Worm (Caenorhabditis elegans): ENCODE results near the gene atgp-1.

atgp-1 gene

DNA sequence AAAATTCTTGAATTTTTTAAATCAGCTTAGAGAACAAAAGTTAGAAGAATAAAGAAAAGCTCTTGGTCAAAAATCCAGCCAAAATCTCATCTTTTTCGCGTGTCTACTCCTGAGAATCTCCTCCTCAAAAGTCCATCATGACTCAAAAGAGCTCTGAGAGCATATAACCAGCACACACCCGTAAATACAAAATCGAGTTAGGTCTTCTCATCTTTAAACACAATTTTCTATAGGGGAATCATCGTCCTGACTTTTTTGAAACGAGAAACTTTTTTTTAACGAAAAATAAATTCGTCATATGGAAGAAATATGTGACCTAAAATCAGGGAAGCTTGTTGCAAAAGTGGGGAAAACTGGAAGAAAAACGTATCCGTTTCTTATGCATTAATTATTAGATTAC, 35.6 kb upstream of the atgp-1 start:
- TF ChIP-seq C34F6.9 (tag; optimal IDR thresholded peaks at IDR 0.05) (peak; percentile 3), lin-39 (tag; optimal IDR thresholded peaks at IDR 0.05) (no peak)

DNA sequence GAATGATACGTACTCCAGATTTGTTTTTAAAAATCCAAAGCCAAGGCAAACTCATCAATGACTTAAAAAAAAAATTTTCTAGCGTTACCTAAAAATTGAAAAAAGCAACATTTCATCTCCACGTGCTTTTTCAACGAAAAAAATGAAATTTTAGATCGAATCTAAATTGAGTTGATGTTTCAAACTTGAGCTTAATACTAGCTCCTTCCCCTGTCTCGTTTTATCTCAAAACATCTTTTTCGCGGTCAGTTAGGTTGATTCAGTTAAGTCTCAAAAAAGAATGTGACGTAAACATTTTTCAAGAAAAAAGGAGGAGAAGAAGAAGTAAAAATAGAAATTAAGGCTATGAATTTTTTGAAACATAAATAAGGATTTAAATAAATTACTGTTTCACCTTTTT, 32.1 kb upstream of the atgp-1 start:
- TF ChIP-seq ama-1 (optimal IDR thresholded peaks at IDR 0.05) (no peak), ztf-1 (GFP tag; conservative IDR thresholded peaks at IDR 0.05) (no peak), mdl-1 (tag; optimal IDR thresholded peaks at IDR 0.05) (no peak), peb-1 (tag; optimal IDR thresholded peaks at IDR 0.05) (no peak), lin-11 (tag; optimal IDR thresholded peaks at IDR 0.05) (no peak), nhr-25 (tag; optimal IDR thresholded peaks at IDR 0.05) (no peak), C34F6.9 (tag; optimal IDR thresholded peaks at IDR 0.05) (no peak), nhr-23 (tag; optimal IDR thresholded peaks at IDR 0.05) (no peak), nhr-11 (tag; optimal IDR thresholded peaks at IDR 0.05) (no peak), nhr-6 (tag; optimal IDR thresholded peaks at IDR 0.05) (no peak), snpc-4 (tag; optimal IDR thresholded peaks at IDR 0.05) (no peak), nhr-10 (tag; optimal IDR thresholded peaks at IDR 0.05) (no peak), nhr-237 (tag; optimal IDR thresholded peaks at IDR 0.05) (no peak), ztf-11 (tag; optimal IDR thresholded peaks at IDR 0.05) (no peak)

DNA sequence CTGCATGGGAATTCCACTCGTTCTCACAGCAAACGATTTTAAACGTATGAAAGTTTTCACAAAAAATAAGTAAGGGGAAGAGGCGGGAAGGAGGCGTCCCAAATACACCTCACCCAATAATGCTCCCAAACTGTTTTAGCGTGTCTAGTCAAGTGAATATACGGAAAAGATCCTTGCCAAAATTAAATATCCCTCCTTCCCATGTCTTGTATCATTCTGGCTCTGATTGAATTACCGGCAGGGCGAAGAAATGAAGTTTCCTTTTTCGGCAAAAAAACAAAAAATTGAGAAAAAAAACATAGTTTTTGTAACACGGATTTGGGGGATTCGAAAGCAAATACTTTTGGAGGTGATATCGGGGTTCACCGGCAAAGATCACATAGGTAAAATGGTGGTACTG, 30.2 kb upstream of the atgp-1 start:
- no peak for TF ChIP-seq zag-1 (tag; optimal IDR thresholded peaks at IDR 0.05)
- no peak for TF ChIP-seq sma-3 (GFP tag; optimal IDR thresholded peaks at IDR 0.05)
- no peak for TF ChIP-seq nhr-237 (tag; optimal IDR thresholded peaks at IDR 0.05)
- no peak for TF ChIP-seq egl-27 (tag; optimal IDR thresholded peaks at IDR 0.05)
- TF ChIP-seq R02D3.7 (tag; optimal IDR thresholded peaks at IDR 0.05), result no peak
- TF ChIP-seq nhr-10 (tag; optimal IDR thresholded peaks at IDR 0.05), result no peak
- TF ChIP-seq alr-1 (tag; optimal IDR thresholded peaks at IDR 0.05), result no peak
- TF ChIP-seq crh-2 (tag; optimal IDR thresholded peaks at IDR 0.05), result no peak
- TF ChIP-seq mab-5 (tag; optimal IDR thresholded peaks at IDR 0.05), result no peak
- no peak for TF ChIP-seq dmd-4 (tag; optimal IDR thresholded peaks at IDR 0.05)
- TF ChIP-seq ceh-16 (tag; optimal IDR thresholded peaks at IDR 0.05), result no peak
- TF ChIP-seq ceh-82 (tag; optimal IDR thresholded peaks at IDR 0.05), result no peak
- no peak for TF ChIP-seq nhr-25 (tag; optimal IDR thresholded peaks at IDR 0.05)
- no peak for TF ChIP-seq unc-39 (tag; optimal IDR thresholded peaks at IDR 0.05)
- TF ChIP-seq unc-62 (GFP tag; optimal IDR thresholded peaks at IDR 0.05), result no peak
- no peak for TF ChIP-seq snpc-4 (tag; optimal IDR thresholded peaks at IDR 0.05)
- no peak for TF ChIP-seq ama-1 (optimal IDR thresholded peaks at IDR 0.05)
- no peak for TF ChIP-seq nhr-11 (tag; optimal IDR thresholded peaks at IDR 0.05)
- TF ChIP-seq nhr-21 (tag; optimal IDR thresholded peaks at IDR 0.05), result no peak

DNA sequence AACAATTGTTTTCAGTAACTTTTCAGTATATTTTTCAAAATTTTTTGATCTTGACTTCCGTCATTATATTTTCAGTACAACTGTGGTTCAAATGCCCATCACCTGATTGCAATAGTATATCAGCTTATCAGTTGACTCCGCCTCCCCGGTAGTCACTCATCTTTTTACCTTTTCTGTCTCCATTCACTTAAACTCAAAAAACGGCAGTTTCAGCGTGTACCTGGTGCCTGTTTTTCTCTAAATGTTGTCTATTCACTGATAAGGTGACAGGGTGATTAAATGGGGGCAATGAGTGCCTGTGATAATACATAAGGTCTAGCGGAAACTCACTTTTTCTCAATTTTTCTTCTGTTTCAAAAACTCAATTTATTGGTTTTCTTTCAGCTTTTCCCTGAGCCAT, 23.9 kb upstream of the atgp-1 start, which contains the start of gene ZK550.2:
TSS of gene ZK550.2 (plus strand) at position 385 of the 400 bp plus-strand sequence.
- TF ChIP-seq unc-39 (tag; optimal IDR thresholded peaks at IDR 0.05) (no peak), ztf-11 (tag; optimal IDR thresholded peaks at IDR 0.05) (no peak), F13H6.1 (tag; optimal IDR thresholded peaks at IDR 0.05) (peak; percentile 72), alr-1 (tag; optimal IDR thresholded peaks at IDR 0.05) (no peak), zag-1 (tag; optimal IDR thresholded peaks at IDR 0.05) (no peak), crh-2 (tag; optimal IDR thresholded peaks at IDR 0.05) (peak; percentile 68), lsy-2 (tag; optimal IDR thresholded peaks at IDR 0.05) (no peak), ztf-4 (tag; optimal IDR thresholded peaks at IDR 0.05) (no peak), sem-4 (tag; optimal IDR thresholded peaks at IDR 0.05) (no peak), nhr-6 (tag; optimal IDR thresholded peaks at IDR 0.05) (no peak), ceh-16 (tag; optimal IDR thresholded peaks at IDR 0.05) (no peak), R02D3.7 (tag; optimal IDR thresholded peaks at IDR 0.05) (no peak), gmeb-1 (tag; optimal IDR thresholded peaks at IDR 0.05) (peak; percentile 58), lin-11 (tag; optimal IDR thresholded peaks at IDR 0.05) (no peak), nhr-12 (tag; optimal IDR thresholded peaks at IDR 0.05) (no peak), unc-55 (GFP tag; optimal IDR thresholded peaks at IDR 0.05) (no peak), mbf-1 (tag; optimal IDR thresholded peaks at IDR 0.05) (no peak), fos-1 (tag; optimal IDR thresholded peaks at IDR 0.05) (peak; percentile 97), Y55F3AM.14 (GFP tag; optimal IDR thresholded peaks at IDR 0.05) (no peak), mab-5 (tag; optimal IDR thresholded peaks at IDR 0.05) (no peak), elt-1 (tag; optimal IDR thresholded peaks at IDR 0.05) (no peak), sma-3 (GFP tag; optimal IDR thresholded peaks at IDR 0.05) (peak; percentile 26), sma-9 (GFP tag; optimal IDR thresholded peaks at IDR 0.05) (peak; percentile 91), sma-9 (tag; optimal IDR thresholded peaks at IDR 0.05) (no peak), ceh-82 (tag; optimal IDR thresholded peaks at IDR 0.05) (no peak)
